Fruit fly (Drosophila melanogaster) whole organism, wandering third instar larva: ENCODE measurements around the gene CG32069.
A peak's percentile ranks its signal among the peaks of the same experiment; 100 is the strongest.

Source experiments
- Hr83 ChIP-seq: fragments of 200-300 bp; sonication (Bioruptor generic); optimal IDR thresholded peaks from 2 replicates; lab custom pipeline; 2016; ENCODE audit warnings: missing biosample characterization, mild to moderate bottlenecking, missing genetic modification characterization, moderate library complexity; ENCODE audit not compliant: poor library complexity, severe bottlenecking
- Jra ChIP-seq: sonication (Bioruptor generic); optimal IDR thresholded peaks from 2 replicates; lab custom pipeline; 2016; ENCODE audit warnings: missing biosample characterization, missing genetic modification characterization
- Mio ChIP-seq: sonication (Bioruptor generic); optimal IDR thresholded peaks from 2 replicates; lab custom pipeline; 2016; ENCODE audit warnings: missing biosample characterization, missing genetic modification characterization
- OdsH ChIP-seq: fragments of 200-800 bp; sonication (Bioruptor generic); optimal IDR thresholded peaks from 2 replicates; lab custom pipeline; 2016; ENCODE audit warnings: missing biosample characterization, mild to moderate bottlenecking, missing genetic modification characterization
- br ChIP-seq: fragments of 200-800 bp; sonication (Bioruptor generic); optimal IDR thresholded peaks from 2 replicates; lab custom pipeline; 2016; ENCODE audit warnings: missing biosample characterization, missing genetic modification characterization
- fru ChIP-seq: fragments of 200-800 bp; sonication (Bioruptor generic); optimal IDR thresholded peaks from 3 replicates; lab custom pipeline; 2016; ENCODE audit warnings: missing biosample characterization, mild to moderate bottlenecking, missing genetic modification characterization
- lola ChIP-seq: fragments of >200 bp; optimal IDR thresholded peaks from 2 replicates; lab custom pipeline; 2017; ENCODE audit warnings: missing biosample characterization, missing genetic modification characterization
- pan ChIP-seq: fragments of >200 bp; optimal IDR thresholded peaks from 2 replicates; lab custom pipeline; 2017
- psq ChIP-seq: fragments of 200-800 bp; sonication (Bioruptor generic); optimal IDR thresholded peaks from 3 replicates; lab custom pipeline; 2017; ENCODE audit warnings: missing biosample characterization, mild to moderate bottlenecking, missing genetic modification characterization, moderate library complexity
- usp ChIP-seq: fragments of >200 bp; optimal IDR thresholded peaks from 2 replicates; lab custom pipeline; 2017; ENCODE audit warnings: missing biosample characterization, missing genetic modification characterization
- woc ChIP-seq: sonication (Bioruptor generic); optimal IDR thresholded peaks from 2 replicates; lab custom pipeline; 2016; ENCODE audit warnings: missing biosample characterization, mild to moderate bottlenecking, missing genetic modification characterization

DNA sequence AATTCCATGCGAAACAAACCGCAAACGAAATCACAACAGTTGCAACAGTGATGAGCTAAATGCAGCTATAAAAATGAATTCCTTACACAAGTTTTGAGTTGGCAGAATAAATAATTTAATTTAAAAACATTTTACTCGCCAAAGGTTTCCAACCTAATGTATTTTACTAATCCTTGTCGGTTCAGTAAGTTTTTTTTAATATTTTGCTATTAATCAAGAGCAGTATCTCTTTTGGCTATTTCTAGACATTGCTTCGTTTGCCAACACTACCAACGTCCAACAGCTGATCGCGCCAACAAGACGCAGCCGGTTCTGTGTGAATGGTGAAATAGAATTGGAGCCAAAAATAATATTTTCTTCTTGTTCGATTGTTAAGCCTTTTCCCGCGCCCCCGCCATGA is 2.3 kb upstream of the CG32069 start, which contains the start of the genes CG32075, CG45101 and SuUR:
- TF ChIP-seq OdsH (GFP tag; lab: Kevin White, UChicago) = peak; percentile 87
- TF ChIP-seq pan (lab: Kevin White, UChicago) = no peak
- TF ChIP-seq usp (GFP tag; lab: Kevin White, UChicago) = no peak
- peak; percentile 65 for TF ChIP-seq Hr83 (GFP tag; lab: Kevin White, UChicago)
- peak; percentile 94 for TF ChIP-seq woc
- TF ChIP-seq br (GFP tag; lab: Kevin White, UChicago) = peak; percentile 85
- peak; percentile 85 for TF ChIP-seq fru
- peak; percentile 80 for TF ChIP-seq psq (GFP tag; lab: Kevin White, UChicago)
- TF ChIP-seq Jra (GFP tag; lab: Kevin White, UChicago) = peak; percentile 88
- TF ChIP-seq Mio (GFP tag; lab: Kevin White, UChicago) = no peak
- TF ChIP-seq lola (GFP tag; lab: Kevin White, UChicago) = no peak
